Fruit fly (Drosophila melanogaster) whole organism, embryonic: ENCODE measurements around the gene qm.

Experiments
- ATbp ChIP-seq: fragments of 200-800 bp; sonication (Bioruptor generic); optimal IDR thresholded peaks from 2 replicates; lab custom pipeline; 2017; ENCODE audit warnings: missing biosample characterization, mild to moderate bottlenecking, missing genetic modification characterization, missing genetic modification reagents
- Abd-B ChIP-seq: fragments of 200-800 bp; sonication (Bioruptor generic); optimal IDR thresholded peaks from 2 replicates; lab custom pipeline; 2018; ENCODE audit warnings: missing biosample characterization, mild to moderate bottlenecking, missing genetic modification characterization, moderate library complexity
- Asciz ChIP-seq: fragments of 200-800 bp; sonication (Bioruptor generic); optimal IDR thresholded peaks from 2 replicates; lab custom pipeline; 2017; ENCODE audit warnings: missing biosample characterization, mild to moderate bottlenecking, missing genetic modification characterization, missing genetic modification reagents
- Awh ChIP-seq: fragments of 200-800 bp; sonication (Bioruptor generic); IDR thresholded peaks from 2 replicates; pipeline ENCODE4, ENCODE4 v1.3.6; 2022; ENCODE audit warnings: missing biosample characterization, missing genetic modification characterization
- CG10462 ChIP-seq: fragments of 200-800 bp; sonication (Bioruptor generic); optimal IDR thresholded peaks from 2 replicates; lab custom pipeline; 2016; ENCODE audit warnings: missing biosample characterization, missing genetic modification characterization
- CG11247 ChIP-seq: fragments of 200-800 bp; sonication (Bioruptor generic); IDR thresholded peaks from 2 replicates; pipeline ENCODE4 v1.3.6; 2022; ENCODE audit warnings: missing biosample characterization, missing genetic modification characterization
- CG11504 ChIP-seq: fragments of 200-800 bp; sonication (Bioruptor generic); optimal IDR thresholded peaks from 3 replicates; lab custom pipeline; 2019; ENCODE audit warnings: missing biosample characterization, mild to moderate bottlenecking, missing genetic modification characterization, moderate library complexity
- CG12219 ChIP-seq: fragments of 200-800 bp; sonication (Bioruptor generic); optimal IDR thresholded peaks from 3 replicates; lab custom pipeline; 2018; ENCODE audit warnings: missing biosample characterization, mild to moderate bottlenecking, missing genetic modification characterization
- CG17385 ChIP-seq: fragments of 200-800 bp; sonication (Bioruptor generic); optimal IDR thresholded peaks from 3 replicates; lab custom pipeline; 2018; ENCODE audit warnings: missing biosample characterization, mild to moderate bottlenecking, missing genetic modification characterization
- CG17912 ChIP-seq: fragments of 200-800 bp; sonication (Bioruptor generic); optimal IDR thresholded peaks from 2 replicates; lab custom pipeline; 2018; ENCODE audit warnings: missing biosample characterization, mild to moderate bottlenecking, missing genetic modification characterization
- CG31441 ChIP-seq: fragments of 200-800 bp; sonication (Bioruptor generic); IDR thresholded peaks from 2 replicates; pipeline ENCODE4 v1.3.6; 2022; ENCODE audit warnings: missing biosample characterization, missing genetic modification characterization
- CG32532 ChIP-seq: fragments of 200-800 bp; sonication (Bioruptor generic); IDR thresholded peaks from 2 replicates; pipeline ENCODE4 v1.3.6; 2022; ENCODE audit warnings: missing biosample characterization, missing genetic modification characterization
- CG32767 ChIP-seq: fragments of 200-800 bp; sonication (Bioruptor generic); IDR thresholded peaks from 2 replicates; pipeline ENCODE4 v1.3.6; 2022; ENCODE audit warnings: missing biosample characterization, missing genetic modification characterization
- CG33557 ChIP-seq: fragments of 200-800 bp; sonication (Bioruptor generic); optimal IDR thresholded peaks from 2 replicates; lab custom pipeline; 2019; ENCODE audit warnings: missing biosample characterization, mild to moderate bottlenecking, missing genetic modification characterization, moderate library complexity
- CG42726 ChIP-seq: fragments of 200-800 bp; sonication (Bioruptor generic); IDR thresholded peaks from 2 replicates; pipeline ENCODE4 v1.3.6; 2022; ENCODE audit warnings: missing biosample characterization, missing genetic modification characterization; ENCODE audit not compliant: partially characterized antibody
- CG4328 ChIP-seq: fragments of 200-800 bp; sonication (Bioruptor generic); optimal IDR thresholded peaks from 3 replicates; lab custom pipeline; 2017; ENCODE audit warnings: missing biosample characterization, missing genetic modification reagents, missing genetic modification characterization
- CG9727 ChIP-seq: fragments of 200-800 bp; sonication (Bioruptor generic); optimal IDR thresholded peaks from 3 replicates; lab custom pipeline; 2017; ENCODE audit warnings: missing biosample characterization, mild to moderate bottlenecking, missing genetic modification characterization
- CG9797 ChIP-seq: fragments of 200-800 bp; sonication (Bioruptor generic); optimal IDR thresholded peaks from 3 replicates; lab custom pipeline; 2018; ENCODE audit warnings: missing biosample characterization, mild to moderate bottlenecking, missing genetic modification characterization
- D ChIP-seq, 2 experiments: fragments of 200-800 bp in 1 of 2; fragments of >200 bp in 1 of 2; sonication (Bioruptor generic) in 1 of 2; optimal IDR thresholded peaks; 2 replicates in 1 of 2; 3 replicates in 1 of 2; lab custom pipeline; 2017; ENCODE audit warnings: mild to moderate bottlenecking in 1 of 2, missing biosample characterization in 1 of 2, missing genetic modification characterization in 1 of 2, missing genetic modification reagents in 1 of 2
- Dbx ChIP-seq: fragments of 200-800 bp; sonication (Bioruptor generic); IDR thresholded peaks from 3 replicates; pipeline ENCODE4 v1.3.6; 2022; ENCODE audit warnings: missing biosample characterization, missing genetic modification characterization
- Deaf1 ChIP-seq: fragments of 200-800 bp; optimal IDR thresholded peaks from 3 replicates; lab custom pipeline; 2019; ENCODE audit warnings: missing biosample characterization, mild to moderate bottlenecking, missing genetic modification characterization, moderate library complexity
- Dp ChIP-seq: fragments of 200-800 bp; sonication (Bioruptor generic); optimal IDR thresholded peaks from 2 replicates; lab custom pipeline; 2018; ENCODE audit warnings: missing biosample characterization, mild to moderate bottlenecking, missing genetic modification characterization, moderate library complexity
- Dref ChIP-seq: fragments of 200-800 bp; sonication (Bioruptor generic); IDR thresholded peaks from 2 replicates; pipeline ENCODE4 v1.3.6; 2022; ENCODE audit warnings: missing biosample characterization, missing genetic modification characterization
- Gsc ChIP-seq: fragments of 200-800 bp; sonication (Bioruptor generic); IDR thresholded peaks from 2 replicates; pipeline ENCODE4 v1.3.6; 2022; ENCODE audit warnings: missing biosample characterization, missing genetic modification characterization
- H2.0 ChIP-seq: fragments of 200-800 bp; sonication (Bioruptor generic); IDR thresholded peaks from 2 replicates; pipeline ENCODE4 v1.3.6; 2022; ENCODE audit warnings: missing biosample characterization, missing genetic modification characterization
- HLH4C ChIP-seq: fragments of 200-800 bp; sonication (Bioruptor generic); IDR thresholded peaks from 3 replicates; pipeline ENCODE4 v1.3.6; 2022; ENCODE audit warnings: missing biosample characterization, missing genetic modification characterization; ENCODE audit not compliant: partially characterized antibody
- HLHmδ ChIP-seq: fragments of 200-800 bp; sonication (Bioruptor generic); optimal IDR thresholded peaks from 2 replicates; lab custom pipeline; 2018; ENCODE audit warnings: missing biosample characterization, mild to moderate bottlenecking, missing genetic modification characterization, moderate library complexity
- Myb ChIP-seq: fragments of 200-800 bp; sonication (Bioruptor generic); optimal IDR thresholded peaks from 2 replicates; lab custom pipeline; 2016; ENCODE audit warnings: missing biosample characterization, missing genetic modification characterization
- Ravus ChIP-seq: fragments of 200-800 bp; sonication (Bioruptor generic); IDR thresholded peaks from 2 replicates; pipeline ENCODE4 v1.3.6; 2022; ENCODE audit warnings: missing biosample characterization, missing genetic modification characterization
- YL-1 ChIP-seq: fragments of 200-800 bp; sonication (Bioruptor generic); optimal IDR thresholded peaks from 3 replicates; lab custom pipeline; 2017; ENCODE audit warnings: missing biosample characterization, mild to moderate bottlenecking, missing genetic modification characterization
- aop ChIP-seq: fragments of 200-800 bp; sonication (Bioruptor generic); IDR thresholded peaks from 2 replicates; pipeline ENCODE4 v1.3.6; 2022; ENCODE audit warnings: missing biosample characterization, missing genetic modification characterization
- bab2 ChIP-seq: fragments of 200-800 bp; sonication (Bioruptor generic); optimal IDR thresholded peaks from 2 replicates; lab custom pipeline; 2016; ENCODE audit warnings: missing biosample characterization, missing genetic modification characterization
- chm ChIP-seq: fragments of 200-800 bp; sonication (Bioruptor generic); IDR thresholded peaks from 2 replicates; pipeline ENCODE4 v1.3.6; 2022; ENCODE audit warnings: missing biosample characterization, missing genetic modification characterization
- chn ChIP-seq: fragments of 200-800 bp; sonication (Bioruptor generic); optimal IDR thresholded peaks from 2 replicates; lab custom pipeline; 2016; ENCODE audit warnings: missing biosample characterization, missing genetic modification characterization
- crp ChIP-seq, 2 experiments: fragments of 200-800 bp; sonication (Bioruptor generic); optimal IDR thresholded peaks; 2 replicates in 1 of 2; 3 replicates in 1 of 2; lab custom pipeline; 2017; ENCODE audit warnings: missing biosample characterization in 2 of 2, missing genetic modification characterization in 2 of 2, mild to moderate bottlenecking in 1 of 2, moderate library complexity in 1 of 2
- gem ChIP-seq: fragments of 200-800 bp; sonication (Bioruptor generic); optimal IDR thresholded peaks from 2 replicates; lab custom pipeline; 2019; ENCODE audit warnings: missing biosample characterization, mild to moderate bottlenecking, missing genetic modification characterization, moderate library complexity
- jigr1 ChIP-seq: fragments of 200-800 bp; sonication (Bioruptor generic); IDR thresholded peaks from 3 replicates; pipeline ENCODE4 v1.3.6; 2022; ENCODE audit warnings: missing biosample characterization, missing genetic modification characterization
- luna ChIP-seq: fragments of 200-800 bp; sonication (Bioruptor generic); optimal IDR thresholded peaks from 2 replicates; lab custom pipeline; 2016; ENCODE audit warnings: missing biosample characterization, missing genetic modification characterization
- nerfin-2 ChIP-seq: fragments of 200-800 bp; sonication (Bioruptor generic); IDR thresholded peaks from 2 replicates; pipeline ENCODE4 v1.3.6; 2022; ENCODE audit warnings: missing biosample characterization, missing genetic modification characterization; ENCODE audit not compliant: partially characterized antibody
- oc ChIP-seq: fragments of 200-800 bp; sonication (Bioruptor generic); optimal IDR thresholded peaks from 2 replicates; lab custom pipeline; 2018; ENCODE audit warnings: missing biosample characterization, mild to moderate bottlenecking, missing genetic modification characterization, moderate library complexity
- onecut ChIP-seq: fragments of 200-800 bp; sonication (Bioruptor generic); IDR thresholded peaks from 2 replicates; pipeline ENCODE4 v1.3.6; 2022; ENCODE audit warnings: missing biosample characterization, missing genetic modification characterization
- pros ChIP-seq: fragments of 200-800 bp; sonication (Bioruptor generic); optimal IDR thresholded peaks from 3 replicates; lab custom pipeline; 2019; ENCODE audit warnings: missing biosample characterization, mild to moderate bottlenecking, missing genetic modification characterization, moderate library complexity
- slou ChIP-seq: fragments of 200-800 bp; sonication (Bioruptor generic); optimal IDR thresholded peaks from 3 replicates; lab custom pipeline; 2016; ENCODE audit warnings: missing biosample characterization, missing genetic modification characterization
- slp2 ChIP-seq: fragments of 200-800 bp; sonication (Bioruptor generic); optimal IDR thresholded peaks from 2 replicates; lab custom pipeline; 2016; ENCODE audit warnings: missing biosample characterization, missing genetic modification characterization
- sna ChIP-seq: fragments of 200-800 bp; sonication (Bioruptor generic); IDR thresholded peaks from 2 replicates; pipeline ENCODE4 v1.3.6; 2022; ENCODE audit warnings: missing biosample characterization, missing genetic modification characterization; ENCODE audit not compliant: partially characterized antibody
- so ChIP-seq: fragments of 200-800 bp; sonication (Bioruptor generic); IDR thresholded peaks from 3 replicates; pipeline ENCODE4 v1.3.6; 2022; ENCODE audit warnings: missing biosample characterization, missing genetic modification characterization
- sqz ChIP-seq: fragments of 200-800 bp; sonication (Bioruptor generic); optimal IDR thresholded peaks from 3 replicates; lab custom pipeline; 2018; ENCODE audit warnings: missing biosample characterization, mild to moderate bottlenecking, missing genetic modification characterization
- tin ChIP-seq: fragments of 200-800 bp; sonication (Bioruptor generic); optimal IDR thresholded peaks from 3 replicates; lab custom pipeline; 2016; ENCODE audit warnings: missing biosample characterization, missing genetic modification characterization
- wek ChIP-seq: fragments of 200-800 bp; sonication (Bioruptor generic); optimal IDR thresholded peaks from 3 replicates; lab custom pipeline; 2018; ENCODE audit warnings: missing biosample characterization, mild to moderate bottlenecking, missing genetic modification characterization, moderate library complexity

The qm gene

DNA sequence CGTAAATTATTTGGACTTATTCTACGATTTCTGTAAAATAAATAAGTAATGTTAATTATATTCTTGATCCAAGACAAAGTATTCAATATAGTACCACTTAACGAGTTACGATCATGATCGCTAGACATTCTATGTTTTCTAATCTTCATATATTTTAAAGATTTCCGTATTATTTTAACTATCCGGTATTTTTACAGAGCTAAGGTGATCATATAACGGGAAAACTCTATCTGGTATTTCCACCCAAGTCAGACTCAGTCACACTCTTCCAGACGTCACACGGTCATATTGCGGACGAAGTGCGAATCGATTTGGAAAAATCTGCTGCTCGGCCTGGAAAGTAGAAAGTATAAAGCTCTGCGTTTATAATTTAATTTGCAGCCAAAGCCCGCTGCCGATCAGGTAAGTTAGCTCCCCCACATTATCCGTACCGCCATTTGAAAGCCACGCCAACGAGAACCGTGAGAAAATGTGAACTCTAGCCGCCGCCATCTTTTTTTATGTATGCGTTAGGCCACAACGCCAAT, 8.8 kb upstream of the qm start, which contains the start of the genes lark and eco (continued):
- peak; percentile 98 for TF ChIP-seq CG32767 (GFP tag; lab: Robert Waterston, UW)
- TF ChIP-seq Asciz (GFP tag; lab: Kevin White, UChicago), result no peak
- no peak for TF ChIP-seq nerfin-2 (GFP tag; lab: Robert Waterston, UW)
- TF ChIP-seq CG4328 (GFP tag; lab: Kevin White, UChicago), result no peak
- TF ChIP-seq chm (GFP tag; lab: Robert Waterston, UW), result no peak
- no peak for TF ChIP-seq crp (GFP tag; optimal IDR thresholded peaks at IDR 0.05; lab: Kevin White, UChicago)
- no peak for TF ChIP-seq oc (tag; lab: Kevin White, UChicago)
- no peak for TF ChIP-seq Awh (GFP tag; lab: Robert Waterston, UW)
- no peak for TF ChIP-seq CG17912
- TF ChIP-seq luna, result no peak
- TF ChIP-seq Deaf1 (tag; lab: Kevin White, UChicago), result no peak
- no peak for TF ChIP-seq CG31441
- no peak for TF ChIP-seq H2.0 (GFP tag; lab: Robert Waterston, UW)
- TF ChIP-seq CG12219 (GFP tag; lab: Kevin White, UChicago), result no peak
- no peak for TF ChIP-seq CG9727 (GFP tag; lab: Kevin White, UChicago)
- TF ChIP-seq sna (GFP tag; lab: Robert Waterston, UW), result no peak
- no peak for TF ChIP-seq sqz
- no peak for TF ChIP-seq CG10462 (GFP tag; lab: Kevin White, UChicago)
- no peak for TF ChIP-seq bab2 (GFP tag; lab: Kevin White, UChicago)
- peak; percentile 31; the same call in 1 of the 2 replicates for TF ChIP-seq CG42726
- no peak for TF ChIP-seq chn
- no peak for TF ChIP-seq Dbx (GFP tag; lab: Robert Waterston, UW)
- peak; percentile 96 for TF ChIP-seq YL-1 (GFP tag; lab: Kevin White, UChicago)
- TF ChIP-seq so (GFP tag; lab: Robert Waterston, UW), result no peak
- no peak for TF ChIP-seq ATbp
- no peak for TF ChIP-seq tin (GFP tag; lab: Kevin White, UChicago)
- TF ChIP-seq CG11247, result no peak
- peak; percentile 4 for TF ChIP-seq wek (GFP tag; lab: Kevin White, UChicago)
- TF ChIP-seq Dref (GFP tag; lab: Robert Waterston, UW), result no peak
- TF ChIP-seq CG33557 (GFP tag; lab: Kevin White, UChicago), result peak; percentile 2
- TF ChIP-seq jigr1, result no peak; the same call in 2 of the 3 replicates
- TF ChIP-seq gem (tag; lab: Kevin White, UChicago), result no peak
- TF ChIP-seq Abd-B (GFP tag; lab: Kevin White, UChicago), result no peak
- TF ChIP-seq Dp (GFP tag; lab: Kevin White, UChicago), result peak; percentile 36
- TF ChIP-seq aop, result no peak
- peak; percentile 92 for TF ChIP-seq CG9797
- peak; percentile 35 for TF ChIP-seq CG17385 (GFP tag; lab: Kevin White, UChicago)
- no peak for TF ChIP-seq CG32532 (GFP tag; lab: Robert Waterston, UW)
- TF ChIP-seq onecut (GFP tag; lab: Robert Waterston, UW), result peak; percentile 77
- no peak for TF ChIP-seq HLHmδ (GFP tag; lab: Kevin White, UChicago)
- TF ChIP-seq CG11504 (tag; lab: Kevin White, UChicago), result no peak
- TF ChIP-seq Gsc (GFP tag; lab: Robert Waterston, UW), result no peak
- TF ChIP-seq HLH4C (GFP tag; lab: Robert Waterston, UW), result no peak
- TF ChIP-seq Myb (GFP tag; lab: Kevin White, UChicago), result no peak
- TF ChIP-seq D (optimal IDR thresholded peaks at IDR 0.05; lab: Kevin White, UChicago), result no peak
- TF ChIP-seq D (GFP tag; optimal IDR thresholded peaks at IDR 0.05; lab: Kevin White, UChicago), result no peak
- TF ChIP-seq slou (GFP tag; lab: Kevin White, UChicago), result no peak
- no peak for TF ChIP-seq slp2 (GFP tag; lab: Kevin White, UChicago)
- no peak for TF ChIP-seq pros
- no peak for TF ChIP-seq Ravus (GFP tag; lab: Robert Waterston, UW)
